Worm (Caenorhabditis elegans) whole organism, L4/young adult: ENCODE data around the gene ect-2.

Experiments used
- W03F9.2 ChIP-seq: fragments of 150-350 bp; optimal IDR thresholded peaks from 2 replicates; lab custom pipeline; 2014; ENCODE audit warnings: missing biosample characterization, missing genetic modification characterization
- dao-5 ChIP-seq: sonication (generic microtip); optimal IDR thresholded peaks from 2 replicates; lab custom pipeline; 2016; ENCODE audit warnings: missing genotype, missing genetic modification characterization, moderate library complexity, missing compliant biosample characterization
- him-1 ChIP-seq: sonication (generic microtip); optimal IDR thresholded peaks from 2 replicates; lab custom pipeline; 2016; ENCODE audit warnings: missing genotype, missing genetic modification reagents, missing genetic modification characterization, missing compliant biosample characterization

DNA sequence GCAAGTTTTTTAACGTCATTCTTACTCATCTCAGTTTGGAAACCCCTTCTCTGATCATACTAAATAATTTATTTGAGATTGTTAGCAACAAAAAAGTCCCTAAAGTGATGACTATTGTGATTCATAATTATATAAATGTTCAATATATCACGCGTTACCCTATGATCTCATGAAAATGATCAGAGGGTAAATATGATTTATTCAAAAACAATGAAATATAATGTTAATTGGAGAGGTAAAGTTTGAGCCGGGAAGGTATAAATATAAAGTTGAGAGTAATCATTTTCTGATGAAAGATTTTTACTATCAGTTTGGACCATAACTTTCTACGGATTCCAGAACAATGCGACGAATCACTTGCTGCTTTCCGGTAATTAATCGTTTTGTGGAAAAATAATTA, 46.7 kb downstream of the ect-2 start, which contains the start of gene C52A11.3:
- TF ChIP-seq him-1 (tag; lab: Kevin White, UChicago) (no peak), dao-5 (tag; lab: Kevin White, UChicago) (no peak), W03F9.2 (tag; lab: Kevin White, UChicago) (no peak)
